Fruit fly (Drosophila melanogaster): ENCODE measurements around the gene Rab27.

DNA sequence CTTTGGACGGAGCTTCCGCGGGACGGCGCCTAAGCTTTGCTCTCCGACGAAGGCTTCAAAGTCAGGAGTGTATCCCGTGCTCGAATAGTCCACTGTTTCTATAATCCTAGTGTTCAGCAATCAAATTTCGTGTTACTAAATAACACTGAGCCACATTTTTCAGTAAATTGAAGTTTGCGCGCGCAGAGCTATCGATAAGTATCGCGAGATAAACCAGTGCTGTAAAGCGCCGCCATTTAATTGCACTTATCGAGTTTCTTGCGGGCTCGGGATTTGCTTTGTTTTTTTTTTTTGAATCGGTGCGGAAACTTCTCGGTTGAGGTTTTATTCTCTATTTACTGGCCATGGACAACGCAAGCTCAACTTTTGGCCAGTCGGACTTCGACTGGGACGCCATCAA is at the start of gene Rab27, which contains the start of gene mei-38:
- TF ChIP-seq CG14441 (GFP tag; IDR thresholded peaks at IDR 0.05) (no peak), bowl (GFP tag; IDR thresholded peaks at IDR 0.05) (no peak), CG10979 (tag; optimal IDR thresholded peaks at IDR 0.05) (no peak), Sox100B (GFP tag; optimal IDR thresholded peaks at IDR 0.05) (no peak), NK7.1 (GFP tag; optimal IDR thresholded peaks at IDR 0.05) (no peak), Xrp1 (GFP tag; IDR thresholded peaks at IDR 0.05) (0 out of 2 replicates have a peak, but pooled peaks have one; percentile 34), Fer2 (tag; optimal IDR thresholded peaks at IDR 0.05) (no peak), Tbp (GFP tag; optimal IDR thresholded peaks at IDR 0.05) (no peak), Dref (GFP tag; IDR thresholded peaks at IDR 0.05) (peak; percentile 88)

All from whole organism, embryonic.